Fruit fly (Drosophila melanogaster) whole organism, prepupa: ENCODE data around the gene CG7728.

Experiments
- CG11294 ChIP-seq: fragments of 200-800 bp; sonication (Bioruptor generic); IDR thresholded peaks from 2 replicates; pipeline ENCODE4 v1.3.6; 2022; ENCODE audit warnings: missing biosample characterization, missing genetic modification characterization
- CG11902 ChIP-seq: fragments of 200-800 bp; sonication (Bioruptor generic); optimal IDR thresholded peaks from 3 replicates; lab custom pipeline; 2016; ENCODE audit warnings: missing biosample characterization, missing genetic modification characterization
- CG32006 ChIP-seq: fragments of 200-800 bp; sonication (Bioruptor generic); optimal IDR thresholded peaks from 3 replicates; lab custom pipeline; 2017; ENCODE audit warnings: missing biosample characterization, mild to moderate bottlenecking, missing genetic modification characterization
- CG3919 ChIP-seq: fragments of 200-800 bp; sonication (Bioruptor generic); optimal IDR thresholded peaks from 3 replicates; lab custom pipeline; 2016; ENCODE audit warnings: missing biosample characterization, missing genetic modification characterization
- CG6276 ChIP-seq: fragments of 200-800 bp; sonication (Bioruptor generic); optimal IDR thresholded peaks from 2 replicates; lab custom pipeline; 2017; ENCODE audit warnings: missing biosample characterization, mild to moderate bottlenecking, missing genetic modification characterization
- CG7368 ChIP-seq: fragments of 200-800 bp; sonication (Bioruptor generic); optimal IDR thresholded peaks from 3 replicates; lab custom pipeline; 2016; ENCODE audit warnings: missing biosample characterization, missing genetic modification characterization
- Ets21C ChIP-seq: fragments of 200-800 bp; sonication (Bioruptor generic); optimal IDR thresholded peaks from 3 replicates; lab custom pipeline; 2016; ENCODE audit warnings: missing biosample characterization, missing genetic modification characterization
- Hr4 ChIP-seq: fragments of 200-800 bp; sonication (Bioruptor generic); optimal IDR thresholded peaks from 3 replicates; lab custom pipeline; 2016; ENCODE audit warnings: missing biosample characterization, missing genetic modification characterization
- Met ChIP-seq: fragments of 200-800 bp; sonication (Bioruptor generic); optimal IDR thresholded peaks from 3 replicates; lab custom pipeline; 2016; ENCODE audit warnings: missing biosample characterization, missing genetic modification characterization
- OdsH ChIP-seq: fragments of 200-800 bp; sonication (Bioruptor generic); optimal IDR thresholded peaks from 3 replicates; lab custom pipeline; 2016; ENCODE audit warnings: missing biosample characterization, missing genetic modification characterization
- achi ChIP-seq: fragments of 200-800 bp; sonication (Bioruptor generic); optimal IDR thresholded peaks from 3 replicates; lab custom pipeline; 2016; ENCODE audit warnings: missing biosample characterization, missing genetic modification characterization
- eg ChIP-seq: fragments of 200-800 bp; sonication (Bioruptor generic); IDR thresholded peaks from 3 replicates; pipeline ENCODE4 v1.3.6; 2022; ENCODE audit warnings: missing biosample characterization, missing genetic modification characterization
- esn ChIP-seq: fragments of 200-800 bp; sonication (Bioruptor generic); optimal IDR thresholded peaks from 2 replicates; lab custom pipeline; 2016; ENCODE audit warnings: missing biosample characterization, mild to moderate bottlenecking, missing genetic modification characterization, moderate library complexity
- pdm3 ChIP-seq: fragments of 200-800 bp; sonication (Bioruptor generic); optimal IDR thresholded peaks from 3 replicates; lab custom pipeline; 2016; ENCODE audit warnings: missing biosample characterization, missing genetic modification characterization

DNA sequence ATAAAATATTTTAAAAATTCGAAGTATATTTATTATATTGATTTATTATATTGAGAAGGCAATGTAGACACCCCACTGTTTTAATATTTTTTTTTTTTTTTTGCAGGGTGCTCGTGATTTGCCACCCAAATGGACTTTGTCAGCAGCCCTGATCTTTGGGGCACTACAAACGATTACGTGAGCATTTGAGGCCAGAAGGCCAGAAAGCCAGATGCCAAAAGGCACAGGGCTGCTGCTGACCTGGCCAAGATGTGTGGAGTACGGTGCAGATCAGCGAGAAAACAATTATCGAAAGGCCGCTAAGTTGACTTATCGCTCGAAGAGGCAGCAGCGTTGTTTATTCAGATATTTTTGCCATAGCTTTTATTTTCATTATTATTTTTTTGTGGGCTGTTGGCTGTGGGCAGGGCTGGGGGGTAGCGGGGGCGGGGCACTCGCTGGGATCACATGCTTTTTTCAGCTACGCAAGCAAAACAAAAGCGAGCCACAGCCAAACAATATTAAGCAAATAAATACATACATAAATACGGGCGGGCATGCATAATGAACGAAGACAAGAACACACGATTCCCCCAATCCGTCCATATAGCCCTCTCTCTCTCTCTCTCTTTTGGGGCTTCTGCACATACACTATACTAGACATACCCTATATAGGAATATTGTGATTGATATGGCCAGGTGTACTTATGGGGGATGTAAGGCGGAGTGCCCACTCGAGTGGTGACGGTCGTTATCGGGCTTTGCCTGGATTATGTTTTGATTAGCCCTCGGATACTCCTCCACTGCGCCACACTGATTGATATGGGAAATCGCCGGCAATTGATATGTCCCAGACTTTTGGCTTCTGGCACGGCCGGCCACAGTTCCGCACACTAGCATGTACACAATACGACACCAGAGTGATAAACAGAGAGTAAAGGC, 12.8 kb upstream of the CG7728 start:
- TF ChIP-seq OdsH (GFP tag; lab: Kevin White, UChicago) (no peak), CG3919 (GFP tag; lab: Kevin White, UChicago) (no peak), Hr4 (GFP tag; lab: Kevin White, UChicago) (no peak), CG7368 (no peak), esn (GFP tag; lab: Kevin White, UChicago) (no peak), Met (GFP tag; lab: Kevin White, UChicago) (no peak), achi (GFP tag; lab: Kevin White, UChicago) (no peak), pdm3 (GFP tag; lab: Kevin White, UChicago) (no peak), CG11294 (GFP tag; lab: Robert Waterston, UW) (no peak), CG11902 (GFP tag; lab: Kevin White, UChicago) (no peak), eg (no peak), CG6276 (GFP tag; lab: Kevin White, UChicago) (no peak), Ets21C (GFP tag; lab: Kevin White, UChicago) (no peak), CG32006 (GFP tag; lab: Kevin White, UChicago) (no peak)
